Worm (Caenorhabditis elegans) whole organism, mixed stage, embryonic: Measurements from ENCODE around the gene comt-4.

Source experiments
- M03D4.4 ChIP-seq: sonication (generic microtip); optimal IDR thresholded peaks from 2 replicates; lab custom pipeline; 2017; ENCODE audit warnings: mild to moderate bottlenecking, missing genetic modification characterization, missing compliant biosample characterization
- blmp-1 ChIP-seq: fragments of 150-350 bp; optimal IDR thresholded peaks from 2 replicates; lab custom pipeline; 2014; ENCODE audit warnings: missing biosample characterization, missing genetic modification characterization
- ceh-39 ChIP-seq: fragments of 150-350 bp; optimal IDR thresholded peaks from 2 replicates; lab custom pipeline; 2014; ENCODE audit warnings: missing biosample characterization, missing genetic modification characterization
- ceh-43 ChIP-seq: fragments of 200-800 bp; sonication (Bioruptor generic); optimal IDR thresholded peaks from 2 replicates; lab custom pipeline; 2018; ENCODE audit warnings: mild to moderate bottlenecking, missing genetic modification characterization, moderate library complexity, missing compliant biosample characterization
- ceh-83 ChIP-seq: fragments of 200-800 bp; sonication (Bioruptor generic); optimal IDR thresholded peaks from 2 replicates; lab custom pipeline; 2018; ENCODE audit warnings: mild to moderate bottlenecking, missing genetic modification characterization, missing compliant biosample characterization
- ces-1 ChIP-seq: fragments of 150-350 bp; optimal IDR thresholded peaks from 2 replicates; lab custom pipeline; 2014; ENCODE audit warnings: missing biosample characterization, missing genetic modification reagents, missing genetic modification characterization
- cnd-1 ChIP-seq: fragments of 200-800 bp; sonication (Bioruptor generic); optimal IDR thresholded peaks from 2 replicates; lab custom pipeline; 2018; ENCODE audit warnings: mild to moderate bottlenecking, missing genetic modification characterization, missing compliant biosample characterization
- drap-1 ChIP-seq: fragments of 200-800 bp; sonication (Bioruptor generic); optimal IDR thresholded peaks from 3 replicates; lab custom pipeline; 2018; ENCODE audit warnings: mild to moderate bottlenecking, missing genetic modification characterization, missing compliant biosample characterization
- elt-1 ChIP-seq: sonication (generic microtip); optimal IDR thresholded peaks from 2 replicates; lab custom pipeline; 2017; ENCODE audit warnings: missing genetic modification characterization, mild to moderate bottlenecking, missing compliant biosample characterization, antibody characterized with exemption, moderate library complexity, borderline replicate concordance; ENCODE audit not compliant: insufficient read depth
- elt-3 ChIP-seq: fragments of 150-350 bp; optimal IDR thresholded peaks from 2 replicates; lab custom pipeline; 2014; ENCODE audit warnings: missing biosample characterization, missing genetic modification characterization
- flh-1 ChIP-seq: fragments of 200-800 bp; sonication (Bioruptor generic); optimal IDR thresholded peaks from 2 replicates; lab custom pipeline; 2018; ENCODE audit warnings: mild to moderate bottlenecking, missing genetic modification characterization, moderate library complexity, missing compliant biosample characterization
- ham-2 ChIP-seq: fragments of 200-800 bp; sonication (Bioruptor generic); optimal IDR thresholded peaks from 2 replicates; lab custom pipeline; 2018; ENCODE audit warnings: mild to moderate bottlenecking, missing genetic modification characterization, missing compliant biosample characterization
- hlh-1 ChIP-seq: fragments of 150-350 bp; optimal IDR thresholded peaks from 2 replicates; lab custom pipeline; 2014; ENCODE audit warnings: missing biosample characterization, missing genetic modification reagents, missing genetic modification characterization
- lin-13 ChIP-seq: fragments of 150-350 bp; optimal IDR thresholded peaks from 2 replicates; lab custom pipeline; 2014; ENCODE audit warnings: missing biosample characterization, missing genetic modification characterization
- lin-32 ChIP-seq: fragments of 200-800 bp; sonication (Bioruptor generic); optimal IDR thresholded peaks from 2 replicates; lab custom pipeline; 2018; ENCODE audit warnings: mild to moderate bottlenecking, missing genetic modification characterization, missing compliant biosample characterization
- lsy-2 ChIP-seq: fragments of 150-350 bp; optimal IDR thresholded peaks from 2 replicates; lab custom pipeline; 2014; ENCODE audit warnings: missing biosample characterization, missing genetic modification characterization
- mep-1 ChIP-seq: fragments of 150-350 bp; optimal IDR thresholded peaks from 2 replicates; lab custom pipeline; 2017; ENCODE audit warnings: missing biosample characterization, missing genetic modification reagents, missing genetic modification characterization, inconsistent platforms
- mls-2 ChIP-seq: sonication (generic microtip); optimal IDR thresholded peaks from 2 replicates; lab custom pipeline; 2016; ENCODE audit warnings: mild to moderate bottlenecking, missing genetic modification characterization, moderate library complexity, missing compliant biosample characterization
- nhr-12 ChIP-seq: fragments of 150-350 bp; optimal IDR thresholded peaks from 2 replicates; lab custom pipeline; 2014; ENCODE audit warnings: missing biosample characterization, missing genetic modification characterization
- nhr-237 ChIP-seq: fragments of 150-350 bp; optimal IDR thresholded peaks from 2 replicates; lab custom pipeline; 2014; ENCODE audit warnings: missing biosample characterization, missing genetic modification characterization
- nhr-28 ChIP-seq: fragments of 150-350 bp; optimal IDR thresholded peaks from 2 replicates; lab custom pipeline; 2014; ENCODE audit warnings: missing biosample characterization, missing genetic modification characterization
- nhr-76 ChIP-seq: sonication (generic microtip); optimal IDR thresholded peaks from 2 replicates; lab custom pipeline; 2017; ENCODE audit warnings: missing biosample characterization, missing genetic modification characterization
- pha-4 ChIP-seq: fragments of 150-350 bp; optimal IDR thresholded peaks from 2 replicates; lab custom pipeline; 2018; ENCODE audit warnings: missing biosample characterization, missing genetic modification reagents, missing genetic modification characterization
- sem-2 ChIP-seq: fragments of 200-800 bp; sonication (Bioruptor generic); optimal IDR thresholded peaks from 2 replicates; lab custom pipeline; 2018; ENCODE audit warnings: mild to moderate bottlenecking, missing genetic modification characterization, missing compliant biosample characterization
- snpc-4 ChIP-seq: fragments of 150-350 bp; optimal IDR thresholded peaks from 2 replicates; lab custom pipeline; 2014; ENCODE audit warnings: missing biosample characterization, missing genetic modification characterization
- sptf-1 ChIP-seq: sonication (generic microtip); optimal IDR thresholded peaks from 2 replicates; lab custom pipeline; 2017; ENCODE audit warnings: mild to moderate bottlenecking, missing genetic modification characterization, moderate library complexity, missing compliant biosample characterization
- tbx-8 ChIP-seq: fragments of 200-800 bp; sonication (Bioruptor generic); optimal IDR thresholded peaks from 2 replicates; lab custom pipeline; 2018; ENCODE audit warnings: mild to moderate bottlenecking, missing genetic modification characterization, moderate library complexity, missing compliant biosample characterization
- unc-120 ChIP-seq: sonication (generic microtip); optimal IDR thresholded peaks from 2 replicates; lab custom pipeline; 2017; ENCODE audit warnings: missing genetic modification characterization, missing compliant biosample characterization; ENCODE audit not compliant: poor library complexity, severe bottlenecking
- unc-39 ChIP-seq: fragments of 150-350 bp; optimal IDR thresholded peaks from 2 replicates; lab custom pipeline; 2014; ENCODE audit warnings: missing biosample characterization, missing genetic modification characterization
- unc-62 ChIP-seq: fragments of 150-350 bp; optimal IDR thresholded peaks from 2 replicates; lab custom pipeline; 2014; ENCODE audit warnings: missing biosample characterization, missing genetic modification reagents, missing genetic modification characterization
- zip-8 ChIP-seq: fragments of 150-350 bp; optimal IDR thresholded peaks from 2 replicates; lab custom pipeline; 2014; ENCODE audit warnings: missing biosample characterization, missing genetic modification characterization
- ztf-11 ChIP-seq: fragments of 150-350 bp; optimal IDR thresholded peaks from 2 replicates; lab custom pipeline; 2014; ENCODE audit warnings: missing biosample characterization, missing genetic modification characterization

The comt-4 gene

DNA sequence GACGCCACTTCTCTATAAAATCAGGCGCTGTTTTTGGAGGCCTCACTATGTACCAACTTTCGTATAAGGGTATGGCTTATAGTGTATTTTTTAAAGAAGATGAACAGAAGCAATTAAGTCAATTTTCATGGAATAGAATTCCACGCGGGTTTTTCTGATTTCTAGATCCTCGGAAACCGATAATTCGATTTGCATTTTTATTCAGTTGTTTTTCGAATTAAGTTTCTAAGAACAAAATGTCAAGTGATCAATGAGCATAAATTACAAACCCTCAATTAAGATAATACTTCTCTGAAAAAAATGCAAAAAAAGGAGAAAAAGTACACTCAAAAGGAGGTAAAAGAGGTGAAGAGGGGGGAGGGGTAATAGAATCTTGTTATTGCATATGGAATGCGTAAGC is 28.7 kb downstream of the comt-4 start:
- TF ChIP-seq nhr-12 (no peak), flh-1 (GFP tag; lab: Kevin White, UChicago) (no peak), hlh-1 (tag; lab: Kevin White, UChicago) (no peak)
- TF ChIP-seq, all 35 proteins: peak for 0

DNA sequence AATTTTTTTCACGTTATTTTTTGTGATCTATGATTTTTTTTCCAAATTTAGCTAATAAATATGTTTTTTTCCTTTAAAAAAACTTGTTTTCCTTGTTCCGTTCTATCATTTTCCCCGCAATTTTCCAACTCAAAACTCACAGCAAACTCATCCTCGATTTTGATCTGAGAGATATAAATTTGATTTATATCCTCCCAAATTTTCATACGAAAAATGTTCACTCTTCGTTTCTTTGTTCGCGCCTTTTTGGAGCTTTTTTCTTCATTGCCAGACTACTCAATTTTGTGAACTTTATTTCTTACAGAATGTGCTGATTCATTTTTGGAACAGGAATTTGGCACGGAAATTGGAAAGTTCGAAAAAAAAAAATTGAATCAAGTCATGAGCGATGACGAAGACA is 31.3 kb downstream of the comt-4 start, which contains the start of gene F59A7.14:
TSS of gene F59A7.14 (plus strand) at position 301 of the 400 bp plus-strand sequence.
- TF ChIP-seq blmp-1 (tag; lab: Kevin White, UChicago), result no peak
- no peak for TF ChIP-seq cnd-1 (tag; lab: Kevin White, UChicago)
- no peak for TF ChIP-seq hlh-1 (tag; lab: Kevin White, UChicago)
- TF ChIP-seq sem-2 (GFP tag; lab: Kevin White, UChicago), result no peak
- no peak for TF ChIP-seq elt-1 (tag; lab: Kevin White, UChicago)
- TF ChIP-seq snpc-4 (tag; lab: Kevin White, UChicago), result no peak
- TF ChIP-seq zip-8, result no peak
- TF ChIP-seq tbx-8 (GFP tag; lab: Kevin White, UChicago), result no peak
- no peak for TF ChIP-seq elt-3 (tag; lab: Kevin White, UChicago)
- TF ChIP-seq ces-1 (GFP tag; lab: Kevin White, UChicago), result no peak
- no peak for TF ChIP-seq nhr-237 (tag; lab: Kevin White, UChicago)
- TF ChIP-seq ztf-11 (tag; lab: Kevin White, UChicago), result no peak
- no peak for TF ChIP-seq ceh-39 (tag; lab: Kevin White, UChicago)
- no peak for TF ChIP-seq ceh-43
- TF ChIP-seq lsy-2 (tag; lab: Kevin White, UChicago), result no peak
- TF ChIP-seq lin-32 (GFP tag; lab: Kevin White, UChicago), result no peak

DNA sequence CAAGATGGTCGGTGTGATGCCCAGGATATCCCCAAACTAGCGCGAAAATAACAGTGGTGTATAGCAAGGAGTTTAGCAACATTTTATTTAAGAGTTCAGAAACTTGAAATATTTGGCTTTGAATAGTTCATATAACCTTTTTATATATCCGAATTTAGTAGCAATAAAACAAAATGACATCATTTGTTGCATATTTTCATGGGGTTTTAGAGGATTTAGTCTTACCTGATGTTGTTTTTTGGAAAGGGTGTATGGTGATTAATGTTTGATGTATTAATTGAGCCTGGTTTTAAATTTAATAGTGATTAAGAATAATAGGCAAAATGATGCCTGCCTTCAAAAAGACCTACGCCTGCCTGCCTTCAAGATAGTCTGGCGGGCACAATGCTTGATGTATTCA is 33.6 kb downstream of the comt-4 start, which contains the start of gene F59A7.2:
TSS of gene F59A7.2 (minus strand) at position 101 of the 400 bp plus-strand sequence.
- TF ChIP-seq nhr-12 (no peak), flh-1 (GFP tag; lab: Kevin White, UChicago) (no peak), nhr-28 (tag; lab: Kevin White, UChicago) (no peak), unc-39 (tag; lab: Kevin White, UChicago) (no peak), ztf-11 (tag; lab: Kevin White, UChicago) (no peak), ham-2 (GFP tag; lab: Kevin White, UChicago) (no peak), pha-4 (tag; lab: Kevin White, UChicago) (no peak), ceh-83 (no peak), unc-120 (tag; lab: Kevin White, UChicago) (no peak), unc-62 (GFP tag; lab: Kevin White, UChicago) (no peak), lsy-2 (tag; lab: Kevin White, UChicago) (no peak), tbx-8 (GFP tag; lab: Kevin White, UChicago) (no peak), ces-1 (GFP tag; lab: Kevin White, UChicago) (no peak), elt-1 (tag; lab: Kevin White, UChicago) (no peak), ceh-39 (tag; lab: Kevin White, UChicago) (no peak), elt-3 (tag; lab: Kevin White, UChicago) (no peak), lin-13 (tag; lab: Kevin White, UChicago) (no peak), sptf-1 (no peak), M03D4.4 (no peak), ceh-43 (no peak)

- TF ChIP-seq sptf-1 (no peak), cnd-1 (tag; lab: Kevin White, UChicago) (no peak)
- TF ChIP-seq, all 35 proteins: peak for 0
These were observed 36.2 kb downstream of the comt-4 start, which contains the start of gene F59A7.11 for ce11 chrV:2013824-2014223. F59A7.11 (minus strand) TSS chrV:2013924.

- TF ChIP-seq mep-1 (tag; lab: Kevin White, UChicago) (no peak), zip-8 (no peak), nhr-237 (tag; lab: Kevin White, UChicago) (no peak), sptf-1 (no peak), ceh-43 (no peak), drap-1 (GFP tag; lab: Kevin White, UChicago) (no peak), ztf-11 (tag; lab: Kevin White, UChicago) (no peak), ces-1 (GFP tag; lab: Kevin White, UChicago) (no peak), flh-1 (GFP tag; lab: Kevin White, UChicago) (no peak), snpc-4 (tag; lab: Kevin White, UChicago) (no peak), ceh-83 (no peak), unc-62 (GFP tag; lab: Kevin White, UChicago) (no peak), blmp-1 (tag; lab: Kevin White, UChicago) (no peak), pha-4 (tag; lab: Kevin White, UChicago) (no peak), mls-2 (tag; lab: Kevin White, UChicago) (no peak), nhr-28 (tag; lab: Kevin White, UChicago) (no peak), unc-120 (tag; lab: Kevin White, UChicago) (no peak), nhr-76 (tag; lab: Kevin White, UChicago) (no peak)
These were observed 38.2 kb downstream of the comt-4 start, which contains the start of gene F59A7.7 for ce11 chrV:2011777-2012176. F59A7.7 (plus strand) TSS chrV:2012077.
